Fruit fly (Drosophila melanogaster) whole organism, embryonic: Measurements from ENCODE around the gene egh.
A peak's percentile ranks its signal among the peaks of the same experiment; 100 is the strongest.

ENCODE experiments used
- Atf-2 ChIP-seq: fragments of 200-800 bp; sonication (Bioruptor generic); optimal IDR thresholded peaks from 2 replicates; lab custom pipeline; 2016; ENCODE audit warnings: missing biosample characterization, missing genetic modification characterization
- CG12155 ChIP-seq: fragments of 200-800 bp; sonication (Bioruptor generic); optimal IDR thresholded peaks from 3 replicates; lab custom pipeline; 2016; ENCODE audit warnings: missing biosample characterization, missing genetic modification characterization
- CG15479 ChIP-seq: fragments of 200-800 bp; sonication (Bioruptor generic); optimal IDR thresholded peaks from 3 replicates; lab custom pipeline; 2019; ENCODE audit warnings: missing biosample characterization, mild to moderate bottlenecking, missing genetic modification characterization, moderate library complexity
- CG16863 ChIP-seq: fragments of 200-800 bp; sonication (Bioruptor generic); optimal IDR thresholded peaks from 3 replicates; lab custom pipeline; 2016; ENCODE audit warnings: missing biosample characterization, missing genetic modification characterization
- CG18599 ChIP-seq: fragments of 200-800 bp; sonication (Bioruptor generic); optimal IDR thresholded peaks from 3 replicates; lab custom pipeline; 2017; ENCODE audit warnings: missing biosample characterization, missing genetic modification characterization, mild to moderate bottlenecking, moderate library complexity, missing genetic modification reagents
- CG2120 ChIP-seq: fragments of 200-800 bp; sonication (Bioruptor generic); optimal IDR thresholded peaks from 3 replicates; lab custom pipeline; 2016; ENCODE audit warnings: missing biosample characterization, missing genetic modification characterization
- CG31388 ChIP-seq: fragments of 200-800 bp; sonication (Bioruptor generic); optimal IDR thresholded peaks from 2 replicates; lab custom pipeline; 2016; ENCODE audit warnings: missing biosample characterization, missing genetic modification characterization
- CG31441 ChIP-seq: fragments of 200-800 bp; sonication (Bioruptor generic); IDR thresholded peaks from 2 replicates; pipeline ENCODE4 v1.3.6; 2022; ENCODE audit warnings: missing biosample characterization, missing genetic modification characterization
- CG4360 ChIP-seq: fragments of 200-800 bp; sonication (Bioruptor generic); IDR thresholded peaks from 2 replicates; pipeline ENCODE4 v1.3.6; 2022; ENCODE audit warnings: missing biosample characterization, missing genetic modification characterization
- CG4404 ChIP-seq: fragments of 200-800 bp; sonication (Bioruptor generic); IDR thresholded peaks from 2 replicates; pipeline ENCODE4 v1.3.6; 2022; ENCODE audit warnings: missing biosample characterization, missing genetic modification characterization
- CG7839 ChIP-seq: fragments of 200-800 bp; sonication (Bioruptor generic); optimal IDR thresholded peaks from 3 replicates; lab custom pipeline; 2018; ENCODE audit warnings: missing biosample characterization, mild to moderate bottlenecking, missing genetic modification characterization, moderate library complexity
- D19A ChIP-seq: fragments of 200-800 bp; optimal IDR thresholded peaks from 3 replicates; lab custom pipeline; 2019; ENCODE audit warnings: missing biosample characterization, mild to moderate bottlenecking, missing genetic modification characterization, moderate library complexity
- Deaf1 ChIP-seq: fragments of 200-800 bp; optimal IDR thresholded peaks from 3 replicates; lab custom pipeline; 2019; ENCODE audit warnings: missing biosample characterization, mild to moderate bottlenecking, missing genetic modification characterization, moderate library complexity
- Hmr ChIP-seq: fragments of 200-800 bp; sonication (Bioruptor generic); optimal IDR thresholded peaks from 3 replicates; lab custom pipeline; 2017; ENCODE audit warnings: mild to moderate bottlenecking, missing biosample characterization, missing genetic modification reagents, missing genetic modification characterization
- Hmx ChIP-seq: fragments of 200-800 bp; sonication (Bioruptor generic); optimal IDR thresholded peaks from 2 replicates; lab custom pipeline; 2016; ENCODE audit warnings: missing biosample characterization, missing genetic modification characterization
- MBD-R2 ChIP-seq: fragments of 200-800 bp; sonication (Bioruptor generic); IDR thresholded peaks from 2 replicates; pipeline ENCODE4 v1.3.6; 2022; ENCODE audit warnings: missing biosample characterization, missing genetic modification characterization
- MTF-1 ChIP-seq: fragments of 200-800 bp; sonication (Bioruptor generic); optimal IDR thresholded peaks from 2 replicates; lab custom pipeline; 2018; ENCODE audit warnings: missing biosample characterization, mild to moderate bottlenecking, missing genetic modification characterization, borderline replicate concordance
- Mad ChIP-seq: fragments of 200-800 bp; sonication (Bioruptor generic); optimal IDR thresholded peaks from 2 replicates; lab custom pipeline; 2016; ENCODE audit warnings: missing biosample characterization, missing genetic modification characterization
- Oli ChIP-seq: fragments of 200-800 bp; sonication (Bioruptor generic); optimal IDR thresholded peaks from 2 replicates; lab custom pipeline; 2018; ENCODE audit warnings: missing biosample characterization, mild to moderate bottlenecking, missing genetic modification characterization, moderate library complexity
- Optix ChIP-seq: fragments of 200-800 bp; sonication (Bioruptor generic); IDR thresholded peaks from 3 replicates; pipeline ENCODE4 v1.3.6; 2022; ENCODE audit warnings: missing biosample characterization, missing genetic modification characterization
- Sox102F ChIP-seq: fragments of 200-800 bp; sonication (Bioruptor generic); optimal IDR thresholded peaks from 2 replicates; lab custom pipeline; 2018; ENCODE audit warnings: missing biosample characterization, mild to moderate bottlenecking, missing genetic modification characterization, moderate library complexity
- ac ChIP-seq: fragments of 200-800 bp; sonication (Bioruptor generic); optimal IDR thresholded peaks from 3 replicates; lab custom pipeline; 2017; ENCODE audit warnings: missing biosample characterization, mild to moderate bottlenecking, missing genetic modification characterization
- al ChIP-seq: fragments of 200-800 bp; sonication (Bioruptor generic); IDR thresholded peaks from 2 replicates; pipeline ENCODE4 v1.3.6; 2022; ENCODE audit warnings: missing biosample characterization, missing genetic modification characterization
- aop ChIP-seq: fragments of 200-800 bp; sonication (Bioruptor generic); IDR thresholded peaks from 2 replicates; pipeline ENCODE4 v1.3.6; 2022; ENCODE audit warnings: missing biosample characterization, missing genetic modification characterization
- br ChIP-seq: fragments of >200 bp; optimal IDR thresholded peaks from 2 replicates; lab custom pipeline; 2017
- disco-r ChIP-seq: fragments of 200-800 bp; sonication (Bioruptor generic); optimal IDR thresholded peaks from 2 replicates; lab custom pipeline; 2016; ENCODE audit warnings: missing biosample characterization, missing genetic modification characterization
- emc ChIP-seq: fragments of 200-800 bp; sonication (Bioruptor generic); optimal IDR thresholded peaks from 2 replicates; lab custom pipeline; 2016; ENCODE audit warnings: missing biosample characterization, missing genetic modification characterization
- esg ChIP-seq: fragments of 200-800 bp; sonication (Bioruptor generic); conservative IDR thresholded peaks from 2 replicates; pipeline ENCODE4 v1.3.6; 2022; ENCODE audit warnings: missing biosample characterization, missing genetic modification characterization
- eyg ChIP-seq: fragments of 200-800 bp; sonication (Bioruptor generic); optimal IDR thresholded peaks from 3 replicates; lab custom pipeline; 2016; ENCODE audit warnings: missing biosample characterization, missing genetic modification characterization
- gce ChIP-seq: fragments of 200-800 bp; sonication (Bioruptor generic); IDR thresholded peaks from 3 replicates; pipeline ENCODE4 v1.3.6; 2022; ENCODE audit warnings: missing biosample characterization, missing genetic modification characterization
- gem ChIP-seq: fragments of 200-800 bp; sonication (Bioruptor generic); optimal IDR thresholded peaks from 2 replicates; lab custom pipeline; 2019; ENCODE audit warnings: missing biosample characterization, mild to moderate bottlenecking, missing genetic modification characterization, moderate library complexity
- her ChIP-seq: fragments of 200-800 bp; sonication (Bioruptor generic); optimal IDR thresholded peaks from 2 replicates; lab custom pipeline; 2016; ENCODE audit warnings: missing biosample characterization, missing genetic modification characterization
- kni ChIP-seq: fragments of 200-800 bp; sonication (Bioruptor generic); optimal IDR thresholded peaks from 3 replicates; lab custom pipeline; 2017; ENCODE audit warnings: mild to moderate bottlenecking, missing biosample characterization, missing genetic modification reagents, missing genetic modification characterization
- lmd ChIP-seq: fragments of 200-800 bp; sonication (Bioruptor generic); IDR thresholded peaks from 2 replicates; pipeline ENCODE4 v1.3.6; 2022; ENCODE audit warnings: missing biosample characterization, missing genetic modification characterization
- pho ChIP-seq: fragments of 200-800 bp; sonication (Bioruptor generic); optimal IDR thresholded peaks from 2 replicates; lab custom pipeline; 2016; ENCODE audit warnings: missing biosample characterization, missing genetic modification characterization
- pnt ChIP-seq: fragments of 200-800 bp; sonication (Bioruptor generic); optimal IDR thresholded peaks from 3 replicates; lab custom pipeline; 2016; ENCODE audit warnings: missing biosample characterization, missing genetic modification characterization
- row ChIP-seq: fragments of 200-800 bp; sonication (Bioruptor generic); IDR thresholded peaks from 3 replicates; pipeline ENCODE4 v1.3.6; 2022; ENCODE audit warnings: missing biosample characterization, missing genetic modification characterization
- salm ChIP-seq: fragments of 200-800 bp; sonication (Bioruptor generic); optimal IDR thresholded peaks from 2 replicates; lab custom pipeline; 2018; ENCODE audit warnings: missing biosample characterization, mild to moderate bottlenecking, missing genetic modification characterization
- sima ChIP-seq: fragments of 200-800 bp; sonication (Bioruptor generic); optimal IDR thresholded peaks from 2 replicates; lab custom pipeline; 2016; ENCODE audit warnings: missing biosample characterization, missing genetic modification characterization
- sqz ChIP-seq: fragments of 200-800 bp; sonication (Bioruptor generic); optimal IDR thresholded peaks from 3 replicates; lab custom pipeline; 2018; ENCODE audit warnings: missing biosample characterization, mild to moderate bottlenecking, missing genetic modification characterization

The egh gene

dm6 chrX:2546664-2547487 is 41.4 kb upstream of the egh start (continued):
- no peak for TF ChIP-seq D19A
- no peak for TF ChIP-seq kni (GFP tag; lab: Kevin White, UChicago)
- TF ChIP-seq gce (GFP tag; lab: Robert Waterston, UW): no peak
- no peak for TF ChIP-seq emc (GFP tag; lab: Kevin White, UChicago)
- no peak for TF ChIP-seq her (GFP tag; lab: Kevin White, UChicago)
- no peak for TF ChIP-seq CG15479 (GFP tag; lab: Kevin White, UChicago)
- TF ChIP-seq sqz (GFP tag; lab: Kevin White, UChicago): no peak
- peak; percentile 16 for TF ChIP-seq CG2120 (GFP tag; lab: Kevin White, UChicago)
- TF ChIP-seq lmd: peak; percentile 21; the same call in 1 of the 2 replicates
- peak; percentile 19 for TF ChIP-seq gem (tag; lab: Kevin White, UChicago)
- peak; percentile 32 for TF ChIP-seq CG7839 (tag; lab: Kevin White, UChicago)
- TF ChIP-seq CG18599 (GFP tag; lab: Kevin White, UChicago): peak; percentile 35
- no peak for TF ChIP-seq salm (tag; lab: Kevin White, UChicago)
- TF ChIP-seq MBD-R2 (GFP tag; lab: Robert Waterston, UW): no peak
- TF ChIP-seq aop (GFP tag; lab: Robert Waterston, UW): no peak
- TF ChIP-seq CG31441 (GFP tag; lab: Robert Waterston, UW): peak; percentile 18; the same call in 1 of the 2 replicates
- peak; percentile 3 for TF ChIP-seq Hmr (GFP tag; lab: Kevin White, UChicago)
- peak; percentile 65; the same call in 2 of the 3 replicates for TF ChIP-seq row (GFP tag; lab: Robert Waterston, UW)
- TF ChIP-seq Optix (GFP tag; lab: Robert Waterston, UW): no peak
- no peak for TF ChIP-seq al (GFP tag; lab: Robert Waterston, UW)
- TF ChIP-seq ac (GFP tag; lab: Kevin White, UChicago): no peak
- peak; percentile 16 for TF ChIP-seq Sox102F (GFP tag; lab: Kevin White, UChicago)
- no peak for TF ChIP-seq Hmx (GFP tag; lab: Kevin White, UChicago)

dm6 chrX:2551906-2552305 is 36.4 kb upstream of the egh start, which contains the start of gene Pdfr:
Pdfr (plus strand) TSS chrX:2552206.
- TF ChIP-seq CG16863 (no peak), Atf-2 (no peak), pho (GFP tag; lab: Kevin White, UChicago) (no peak), sima (no peak), Oli (no peak), MTF-1 (GFP tag; lab: Kevin White, UChicago) (no peak), CG12155 (GFP tag; lab: Kevin White, UChicago) (no peak), disco-r (GFP tag; lab: Kevin White, UChicago) (no peak), CG31388 (GFP tag; lab: Kevin White, UChicago) (no peak), br (lab: Kevin White, UChicago) (no peak), CG4404 (GFP tag; lab: Robert Waterston, UW) (no peak), pnt (GFP tag; lab: Kevin White, UChicago) (no peak), CG4360 (GFP tag; lab: Robert Waterston, UW) (no peak), esg (GFP tag; lab: Robert Waterston, UW) (no peak), Mad (no peak)

- no peak for TF ChIP-seq eyg (GFP tag; lab: Kevin White, UChicago)
- TF ChIP-seq Deaf1 (tag; lab: Kevin White, UChicago): peak; percentile 90
Observed at dm6 chrX:2553862-2554261, 34.4 kb upstream of the egh start.
